Fruit fly (Drosophila melanogaster) S2 (cell line): ENCODE results near the gene Desat1.

Experiments used
- CG8478 ChIP-seq: fragments of >200 bp; optimal IDR thresholded peaks from 2 replicates; lab custom pipeline; 2018
- CTCF ChIP-seq, 2 experiments: fragments of >200 bp; optimal IDR thresholded peaks; 2 replicates each; lab custom pipeline; 2018

DNA sequence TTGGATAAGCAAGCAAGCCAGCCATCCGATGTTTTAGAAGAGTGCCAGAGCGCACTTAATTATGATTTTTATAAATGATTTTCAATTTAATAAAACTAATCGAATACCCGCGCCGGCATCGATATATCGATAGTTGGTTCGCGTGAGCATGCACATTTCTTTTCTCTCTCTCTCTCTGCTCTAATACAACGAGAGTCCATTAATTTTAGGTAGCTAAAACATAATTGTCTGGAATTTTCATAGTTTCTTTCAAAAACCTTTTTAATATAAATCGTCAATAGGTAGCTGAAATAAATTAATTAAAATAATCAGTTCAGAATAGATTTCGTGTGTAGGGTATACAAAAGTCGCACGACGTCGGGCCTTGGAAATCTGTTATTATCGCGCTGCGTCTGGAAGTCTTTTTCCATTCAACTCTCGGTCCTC, 9.5 kb downstream of the Desat1 start, which contains the start of gene CG18549:
- TF ChIP-seq CG8478 (lab: Kevin White, UChicago) (no peak), CTCF (optimal IDR thresholded peaks at IDR 0.05; lab: Kevin White, UChicago) (no peak)
